Worm (Caenorhabditis elegans) whole organism, L2 larva: ENCODE data around the gene lgc-47.

Experiments used
- C34F6.9 ChIP-seq: fragments of 150-350 bp; optimal IDR thresholded peaks from 2 replicates; lab custom pipeline; 2014; ENCODE audit warnings: missing biosample characterization, missing genetic modification characterization
- F13H6.1 ChIP-seq: sonication (generic microtip); optimal IDR thresholded peaks from 2 replicates; lab custom pipeline; 2016; ENCODE audit warnings: missing genetic modification characterization, missing compliant biosample characterization
- R02D3.7 ChIP-seq: fragments of 150-350 bp; optimal IDR thresholded peaks from 2 replicates; lab custom pipeline; 2014; ENCODE audit warnings: missing biosample characterization, missing genetic modification characterization
- Y55F3AM.14 ChIP-seq: fragments of 200-800 bp; sonication (Bioruptor generic); optimal IDR thresholded peaks from 2 replicates; lab custom pipeline; 2018; ENCODE audit warnings: mild to moderate bottlenecking, missing genetic modification characterization, missing compliant biosample characterization
- ZK546.5 ChIP-seq: sonication (generic microtip); optimal IDR thresholded peaks from 2 replicates; lab custom pipeline; 2017; ENCODE audit warnings: missing biosample characterization, missing genetic modification characterization
- aly-2 ChIP-seq: fragments of 150-350 bp; optimal IDR thresholded peaks from 2 replicates; lab custom pipeline; 2014; ENCODE audit warnings: missing biosample characterization, missing genetic modification characterization
- ama-1 ChIP-seq: fragments of 150-350 bp; optimal IDR thresholded peaks from 2 replicates; lab custom pipeline; 2018; ENCODE audit warnings: inconsistent platforms
- blmp-1 ChIP-seq: sonication (generic microtip); optimal IDR thresholded peaks from 2 replicates; lab custom pipeline; 2017; ENCODE audit warnings: missing genetic modification characterization, mild to moderate bottlenecking, missing compliant biosample characterization, antibody characterized with exemption, moderate library complexity; ENCODE audit not compliant: insufficient read depth
- ceh-16 ChIP-seq: fragments of 150-350 bp; optimal IDR thresholded peaks from 2 replicates; lab custom pipeline; 2014; ENCODE audit warnings: missing biosample characterization, missing genetic modification characterization
- ceh-82 ChIP-seq: fragments of 150-350 bp; optimal IDR thresholded peaks from 2 replicates; lab custom pipeline; 2014; ENCODE audit warnings: missing biosample characterization, missing genetic modification characterization
- crh-2 ChIP-seq: sonication (generic microtip); optimal IDR thresholded peaks from 2 replicates; lab custom pipeline; 2017; ENCODE audit warnings: missing biosample characterization, missing genetic modification characterization
- dmd-4 ChIP-seq: sonication (generic microtip); optimal IDR thresholded peaks from 2 replicates; lab custom pipeline; 2017; ENCODE audit warnings: missing biosample characterization, missing genetic modification characterization
- egl-27 ChIP-seq: sonication (generic microtip); optimal IDR thresholded peaks from 3 replicates; lab custom pipeline; 2017; ENCODE audit warnings: missing biosample characterization, missing genetic modification reagents, missing genetic modification characterization
- elt-1 ChIP-seq: fragments of 150-350 bp; optimal IDR thresholded peaks from 2 replicates; lab custom pipeline; 2014; ENCODE audit warnings: missing biosample characterization, missing genetic modification characterization
- elt-3 ChIP-seq: sonication (generic microtip); optimal IDR thresholded peaks from 2 replicates; lab custom pipeline; 2017; ENCODE audit warnings: missing biosample characterization, missing genetic modification characterization
- fos-1 ChIP-seq: fragments of 150-350 bp; optimal IDR thresholded peaks from 2 replicates; lab custom pipeline; 2014; ENCODE audit warnings: missing biosample characterization, missing genetic modification characterization
- gmeb-1 ChIP-seq: fragments of 150-350 bp; optimal IDR thresholded peaks from 2 replicates; lab custom pipeline; 2014; ENCODE audit warnings: missing biosample characterization, missing genetic modification characterization
- lin-11 ChIP-seq: fragments of 150-350 bp; sonication (generic microtip); optimal IDR thresholded peaks from 2 replicates; lab custom pipeline; 2014; ENCODE audit warnings: missing biosample characterization, missing genetic modification characterization, inconsistent platforms, mixed read lengths
- lin-13 ChIP-seq: fragments of 150-350 bp; optimal IDR thresholded peaks from 2 replicates; lab custom pipeline; 2014; ENCODE audit warnings: missing biosample characterization, missing genetic modification reagents, missing genetic modification characterization
- lin-39 ChIP-seq: fragments of 150-350 bp; optimal IDR thresholded peaks from 2 replicates; lab custom pipeline; 2014; ENCODE audit warnings: missing biosample characterization, missing genetic modification reagents, missing genetic modification characterization
- lsy-2 ChIP-seq, 2 experiments: fragments of 150-350 bp in 1 of 2; sonication (generic microtip) in 1 of 2; optimal IDR thresholded peaks; 2 replicates each; lab custom pipeline; 2014 to 2017; ENCODE audit warnings: missing biosample characterization in 2 of 2, missing genetic modification characterization in 2 of 2
- mab-5 ChIP-seq: fragments of 150-350 bp; optimal IDR thresholded peaks from 2 replicates; lab custom pipeline; 2014; ENCODE audit warnings: missing biosample characterization, missing genetic modification characterization
- mdl-1 ChIP-seq, 2 experiments: fragments of 150-350 bp in 1 of 2; sonication (generic microtip) in 1 of 2; optimal IDR thresholded peaks; 2 replicates each; lab custom pipeline; 2017; ENCODE audit warnings: missing biosample characterization in 2 of 2, missing genetic modification characterization in 2 of 2
- nhr-10 ChIP-seq: sonication (generic microtip); optimal IDR thresholded peaks from 2 replicates; lab custom pipeline; 2017; ENCODE audit warnings: missing biosample characterization, missing genetic modification characterization
- nhr-11 ChIP-seq: fragments of 150-350 bp; optimal IDR thresholded peaks from 2 replicates; lab custom pipeline; 2014; ENCODE audit warnings: missing biosample characterization, missing genetic modification characterization
- nhr-12 ChIP-seq: fragments of 150-350 bp; optimal IDR thresholded peaks from 2 replicates; lab custom pipeline; 2014; ENCODE audit warnings: missing biosample characterization, missing genetic modification characterization
- nhr-129 ChIP-seq: fragments of 150-350 bp; optimal IDR thresholded peaks from 2 replicates; lab custom pipeline; 2014; ENCODE audit warnings: missing biosample characterization, missing genetic modification characterization
- nhr-21 ChIP-seq: fragments of 150-350 bp; optimal IDR thresholded peaks from 2 replicates; lab custom pipeline; 2014; ENCODE audit warnings: missing biosample characterization, missing genetic modification characterization
- nhr-23 ChIP-seq: fragments of 150-350 bp; optimal IDR thresholded peaks from 2 replicates; lab custom pipeline; 2014; ENCODE audit warnings: missing biosample characterization, missing genetic modification reagents, missing genetic modification characterization
- nhr-237 ChIP-seq: fragments of 150-350 bp; optimal IDR thresholded peaks from 2 replicates; lab custom pipeline; 2014; ENCODE audit warnings: missing biosample characterization, missing genetic modification characterization
- nhr-25 ChIP-seq: fragments of 150-350 bp; sonication (generic microtip); optimal IDR thresholded peaks from 3 replicates; lab custom pipeline; 2014; ENCODE audit warnings: missing biosample characterization, missing genetic modification characterization
- nhr-6 ChIP-seq: fragments of 150-350 bp; optimal IDR thresholded peaks from 2 replicates; lab custom pipeline; 2014; ENCODE audit warnings: missing biosample characterization, missing genetic modification characterization
- peb-1 ChIP-seq: fragments of 150-350 bp; optimal IDR thresholded peaks from 2 replicates; lab custom pipeline; 2014; ENCODE audit warnings: missing biosample characterization, missing genetic modification characterization
- sem-4 ChIP-seq: fragments of 150-350 bp; optimal IDR thresholded peaks from 2 replicates; lab custom pipeline; 2014; ENCODE audit warnings: missing biosample characterization, missing genetic modification reagents, missing genetic modification characterization
- sma-3 ChIP-seq: sonication (generic microtip); optimal IDR thresholded peaks from 2 replicates; lab custom pipeline; 2016; ENCODE audit warnings: missing genetic modification reagents, missing genetic modification characterization, missing compliant biosample characterization
- sma-9 ChIP-seq, 2 experiments: fragments of 150-350 bp in 1 of 2; sonication (generic microtip) in 1 of 2; optimal IDR thresholded peaks; 2 replicates each; lab custom pipeline; 2014 to 2016; ENCODE audit warnings: missing genetic modification characterization in 2 of 2, mild to moderate bottlenecking in 1 of 2, missing biosample characterization in 1 of 2, missing compliant biosample characterization in 1 of 2, missing genetic modification reagents in 1 of 2, moderate library complexity in 1 of 2
- snpc-4 ChIP-seq: fragments of 150-350 bp; optimal IDR thresholded peaks from 2 replicates; lab custom pipeline; 2014; ENCODE audit warnings: missing biosample characterization, missing genetic modification characterization
- unc-39 ChIP-seq: fragments of 150-350 bp; optimal IDR thresholded peaks from 2 replicates; lab custom pipeline; 2014; ENCODE audit warnings: missing biosample characterization, missing genetic modification characterization
- unc-55 ChIP-seq: fragments of 150-350 bp; sonication (generic microtip); optimal IDR thresholded peaks from 3 replicates; lab custom pipeline; 2014; ENCODE audit warnings: missing biosample characterization, missing genetic modification reagents, missing genetic modification characterization
- unc-62 ChIP-seq: fragments of 150-350 bp; optimal IDR thresholded peaks from 2 replicates; lab custom pipeline; 2014; ENCODE audit warnings: missing biosample characterization, missing genetic modification reagents, missing genetic modification characterization
- zag-1 ChIP-seq: fragments of 150-350 bp; optimal IDR thresholded peaks from 2 replicates; lab custom pipeline; 2014; ENCODE audit warnings: missing biosample characterization, missing genetic modification characterization
- ztf-11 ChIP-seq: sonication (generic microtip); optimal IDR thresholded peaks from 2 replicates; lab custom pipeline; 2017; ENCODE audit warnings: missing biosample characterization, missing genetic modification characterization
- ztf-4 ChIP-seq: fragments of 150-350 bp; optimal IDR thresholded peaks from 2 replicates; lab custom pipeline; 2014; ENCODE audit warnings: missing biosample characterization, missing genetic modification characterization

Gene lgc-47

DNA sequence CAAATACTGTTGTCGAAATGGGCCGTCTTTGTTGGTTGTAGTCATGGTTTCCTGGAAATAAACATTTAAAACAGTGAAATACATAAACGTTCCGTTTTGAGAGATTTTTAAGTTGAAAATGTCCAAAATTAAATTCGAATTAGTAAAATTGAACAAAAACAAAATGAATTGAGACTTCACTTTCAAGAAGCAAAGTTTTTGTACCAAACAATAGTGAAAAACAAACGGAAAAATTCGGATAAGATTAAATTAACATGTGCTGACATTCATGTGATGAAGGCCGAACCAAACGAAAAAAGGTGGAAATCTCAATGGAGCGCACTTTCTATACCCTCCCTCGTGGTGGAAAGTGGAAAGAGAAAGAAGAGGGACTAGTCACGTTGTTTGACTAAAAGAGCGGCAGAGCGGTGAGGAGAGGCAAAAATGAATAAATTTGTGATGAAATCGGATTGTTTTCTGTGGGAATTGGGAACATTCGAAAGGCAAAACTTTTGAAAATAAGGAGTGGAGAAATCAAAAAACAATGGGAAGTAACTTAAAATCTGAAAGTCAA lies 30.6 kb upstream of the lgc-47 start, which contains the start of gene ipla-2 (continued):
- TF ChIP-seq unc-55 (GFP tag; lab: Kevin White, UChicago): peak; percentile 71

DNA sequence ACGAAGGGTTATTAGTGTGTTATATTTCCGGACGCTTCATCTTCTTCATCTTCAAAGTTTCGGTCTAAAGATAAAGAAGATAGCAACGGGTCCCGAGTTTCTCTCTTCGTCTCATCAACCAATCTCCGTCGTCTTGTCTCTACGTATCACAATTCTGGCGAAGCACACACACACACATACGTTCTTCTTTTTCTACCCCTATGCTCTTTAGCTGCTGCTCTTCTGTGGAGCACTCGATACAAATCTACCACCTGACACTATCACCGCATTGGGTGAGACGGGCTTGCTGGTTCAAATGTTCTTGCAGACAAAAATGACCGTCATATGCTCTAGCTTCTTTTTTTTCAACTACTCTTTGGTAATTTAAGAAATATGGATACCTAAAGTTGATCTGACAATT lies 24.9 kb upstream of the lgc-47 start:
- TF ChIP-seq nhr-129 (tag; lab: Kevin White, UChicago) (peak; percentile 42), nhr-21 (no peak), nhr-10 (no peak), F13H6.1 (tag; lab: Kevin White, UChicago) (peak; percentile 45)

DNA sequence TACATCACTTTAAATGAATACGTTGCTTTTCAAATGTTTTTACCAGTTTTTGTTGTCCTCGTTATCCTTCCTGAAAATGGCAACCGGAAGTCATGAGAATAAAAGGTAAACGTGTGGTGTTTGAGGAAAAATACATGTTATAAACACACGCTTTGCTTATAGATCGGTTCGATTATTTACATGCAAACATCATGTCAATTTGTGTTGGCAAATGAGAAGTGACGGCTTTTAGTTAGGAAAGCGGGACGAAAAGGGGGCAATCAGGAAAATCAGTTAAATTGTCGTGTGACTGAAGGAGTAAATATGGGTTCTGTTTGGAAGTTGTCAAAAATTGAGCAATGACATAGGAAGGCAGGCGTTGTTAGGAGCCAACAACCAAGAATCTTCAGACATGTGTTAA lies 23.8 kb upstream of the lgc-47 start, which contains the start of gene rrc-1:
rrc-1 (minus strand) TSS at position 74 of the 400 bp plus-strand sequence.
- TF ChIP-seq lsy-2 (tag; optimal IDR thresholded peaks at IDR 0.05; lab: Kevin White, UChicago): no peak
- TF ChIP-seq nhr-23 (tag; lab: Kevin White, UChicago): no peak
- TF ChIP-seq Y55F3AM.14 (GFP tag; lab: Kevin White, UChicago): no peak
- TF ChIP-seq peb-1 (tag; lab: Kevin White, UChicago): no peak
- TF ChIP-seq zag-1 (tag; lab: Kevin White, UChicago): no peak
- TF ChIP-seq lin-11 (tag; lab: Kevin White, UChicago): no peak
- no peak for TF ChIP-seq fos-1 (tag; lab: Kevin White, UChicago)
- no peak for TF ChIP-seq ztf-4 (tag; lab: Kevin White, UChicago)
- TF ChIP-seq nhr-6 (tag; lab: Kevin White, UChicago): no peak
- TF ChIP-seq elt-3 (tag; lab: Kevin White, UChicago): no peak
- TF ChIP-seq gmeb-1 (tag; lab: Kevin White, UChicago): no peak
- no peak for TF ChIP-seq blmp-1 (tag; lab: Kevin White, UChicago)
- no peak for TF ChIP-seq F13H6.1 (tag; lab: Kevin White, UChicago)
- TF ChIP-seq sma-9 (GFP tag; optimal IDR thresholded peaks at IDR 0.05; lab: Kevin White, UChicago): no peak
- no peak for TF ChIP-seq sma-9 (tag; optimal IDR thresholded peaks at IDR 0.05; lab: Kevin White, UChicago)

DNA sequence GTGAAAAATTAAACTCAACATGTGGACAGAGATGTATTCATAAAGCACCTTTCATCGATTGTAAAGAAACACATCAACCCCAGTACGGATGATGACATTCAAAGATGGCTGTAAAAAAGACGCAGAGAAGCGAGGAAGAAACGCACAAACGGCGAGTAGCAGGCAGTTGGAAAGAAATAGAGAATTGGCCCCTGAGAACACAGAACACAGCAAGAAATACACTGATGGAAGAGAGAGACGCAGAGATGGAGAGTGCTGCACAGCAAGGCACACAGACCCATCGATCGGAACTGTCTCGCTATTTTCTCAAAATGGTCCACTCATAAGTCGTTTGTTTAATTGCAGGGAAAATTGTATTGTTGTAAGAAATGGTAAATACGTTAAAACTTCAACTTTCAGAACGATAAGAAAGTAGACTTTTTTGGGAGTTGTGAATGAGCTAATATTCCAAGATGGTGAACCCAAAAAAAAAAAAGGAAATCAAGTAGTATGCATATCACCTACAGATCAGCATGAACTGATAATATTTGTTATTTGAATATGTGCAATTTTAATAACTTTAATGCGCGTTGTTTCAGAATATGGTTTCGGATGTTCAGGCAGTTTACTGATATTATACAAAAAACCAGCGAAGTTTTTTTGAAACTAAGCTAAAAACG lies 15.3 kb upstream of the lgc-47 start:
- TF ChIP-seq ceh-16 (tag; lab: Kevin White, UChicago): no peak
- TF ChIP-seq sem-4 (tag; lab: Kevin White, UChicago): no peak
- TF ChIP-seq ama-1 (lab: Kevin White, UChicago): no peak
- no peak for TF ChIP-seq R02D3.7
- peak; percentile 68 for TF ChIP-seq F13H6.1 (tag; lab: Kevin White, UChicago)
- no peak for TF ChIP-seq nhr-237 (tag; lab: Kevin White, UChicago)
- no peak for TF ChIP-seq egl-27 (tag; lab: Kevin White, UChicago)
- TF ChIP-seq elt-1 (tag; lab: Kevin White, UChicago): no peak
- no peak for TF ChIP-seq gmeb-1 (tag; lab: Kevin White, UChicago)
- no peak for TF ChIP-seq Y55F3AM.14 (GFP tag; lab: Kevin White, UChicago)
- TF ChIP-seq mdl-1 (tag; optimal IDR thresholded peaks at IDR 0.05; lab: Kevin White, UChicago): no peak
- TF ChIP-seq nhr-23 (tag; lab: Kevin White, UChicago): no peak
- TF ChIP-seq nhr-129 (tag; lab: Kevin White, UChicago): peak; percentile 89
- peak; percentile 68 for TF ChIP-seq unc-55 (GFP tag; lab: Kevin White, UChicago)
- no peak for TF ChIP-seq nhr-12
- peak in 1 of 2 experiments; percentile 52 for TF ChIP-seq lsy-2 (tag; optimal IDR thresholded peaks at IDR 0.05; lab: Kevin White, UChicago)
- TF ChIP-seq nhr-25: no peak
- TF ChIP-seq unc-39 (tag; lab: Kevin White, UChicago): no peak
- TF ChIP-seq lin-39 (tag; lab: Kevin White, UChicago): no peak
- no peak for TF ChIP-seq peb-1 (tag; lab: Kevin White, UChicago)
- TF ChIP-seq ztf-11 (tag; lab: Kevin White, UChicago): no peak
- TF ChIP-seq fos-1 (tag; lab: Kevin White, UChicago): peak; percentile 78
- no peak for TF ChIP-seq nhr-11 (tag; lab: Kevin White, UChicago)
- TF ChIP-seq nhr-6 (tag; lab: Kevin White, UChicago): peak; percentile 63
- TF ChIP-seq crh-2: peak; percentile 77
- TF ChIP-seq aly-2 (tag; lab: Kevin White, UChicago): no peak
- TF ChIP-seq lin-13: no peak
- TF ChIP-seq unc-62 (GFP tag; lab: Kevin White, UChicago): no peak
- TF ChIP-seq dmd-4 (tag; lab: Kevin White, UChicago): no peak
- no peak for TF ChIP-seq elt-3 (tag; lab: Kevin White, UChicago)
- TF ChIP-seq ceh-82 (tag; lab: Kevin White, UChicago): no peak
- no peak for TF ChIP-seq mab-5 (tag; lab: Kevin White, UChicago)
- no peak for TF ChIP-seq snpc-4 (tag; lab: Kevin White, UChicago)
- TF ChIP-seq C34F6.9 (tag; lab: Kevin White, UChicago): peak; percentile 76
- peak; percentile 20 for TF ChIP-seq sma-3 (GFP tag; lab: Kevin White, UChicago)
- TF ChIP-seq blmp-1 (tag; lab: Kevin White, UChicago): no peak
- no peak for TF ChIP-seq ZK546.5
- no peak for TF ChIP-seq nhr-10
- TF ChIP-seq zag-1 (tag; lab: Kevin White, UChicago): peak; percentile 41
- peak; percentile 26 for TF ChIP-seq sma-9 (GFP tag; optimal IDR thresholded peaks at IDR 0.05; lab: Kevin White, UChicago)
- no peak for TF ChIP-seq sma-9 (tag; optimal IDR thresholded peaks at IDR 0.05; lab: Kevin White, UChicago)
